Worm (Caenorhabditis elegans) whole organism, L4 larva: ENCODE results near the gene sdc-2.

Experiments
- F26F4.8 ChIP-seq: fragments of 200-800 bp; sonication (Bioruptor generic); conservative IDR thresholded peaks from 2 replicates; pipeline ENCODE4 v1.3.6; 2022; ENCODE audit warnings: missing genetic modification characterization, missing compliant biosample characterization
- R02D3.7 ChIP-seq: fragments of 150-350 bp; sonication (generic microtip); optimal IDR thresholded peaks from 3 replicates; lab custom pipeline; 2014; ENCODE audit warnings: missing biosample characterization, missing genetic modification characterization
- ceh-20 ChIP-seq: fragments of 200-800 bp; sonication (Bioruptor generic); IDR thresholded peaks from 2 replicates; pipeline ENCODE4 v1.3.6; 2022; ENCODE audit warnings: missing genetic modification reagents, missing genetic modification characterization, missing compliant biosample characterization
- dmd-6 ChIP-seq: fragments of 200-800 bp; sonication (Bioruptor generic); IDR thresholded peaks from 2 replicates; pipeline ENCODE4 v1.3.6; 2022; ENCODE audit warnings: missing genetic modification reagents, missing genetic modification characterization, missing compliant biosample characterization
- dmd-8 ChIP-seq: fragments of 200-800 bp; sonication (Bioruptor generic); IDR thresholded peaks from 2 replicates; pipeline ENCODE4 v1.3.6; 2022; ENCODE audit warnings: missing genetic modification characterization, missing compliant biosample characterization
- lin-13 ChIP-seq: fragments of 150-350 bp; optimal IDR thresholded peaks from 2 replicates; lab custom pipeline; 2014; ENCODE audit warnings: missing biosample characterization, missing genetic modification reagents, missing genetic modification characterization
- mdl-1 ChIP-seq, 2 experiments: fragments of 150-350 bp in 1 of 2; sonication (generic microtip) in 1 of 2; optimal IDR thresholded peaks; 2 replicates each; lab custom pipeline; 2014 to 2017; ENCODE audit warnings: missing biosample characterization in 2 of 2, missing genetic modification characterization in 2 of 2
- nhr-28 ChIP-seq: fragments of 150-350 bp; optimal IDR thresholded peaks from 2 replicates; lab custom pipeline; 2014; ENCODE audit warnings: missing biosample characterization, missing genetic modification characterization
- nhr-76 ChIP-seq: fragments of 150-350 bp; optimal IDR thresholded peaks from 2 replicates; lab custom pipeline; 2014; ENCODE audit warnings: missing biosample characterization, missing genetic modification characterization
- tag-97 ChIP-seq: fragments of 200-800 bp; sonication (Bioruptor generic); IDR thresholded peaks from 2 replicates; pipeline ENCODE4 v1.3.6; 2022; ENCODE audit warnings: missing genetic modification characterization, missing compliant biosample characterization
- tra-1 ChIP-seq: fragments of 200-800 bp; sonication (Bioruptor generic); IDR thresholded peaks from 2 replicates; pipeline ENCODE4 v1.3.6; 2022; ENCODE audit warnings: missing genetic modification reagents, missing genetic modification characterization, missing compliant biosample characterization
- unc-62 ChIP-seq, 3 experiments: fragments of 150-350 bp in 1 of 3; sonication (generic microtip); optimal IDR thresholded peaks in 2 of 3; peaks in 1 of 3; 1 replicate in 1 of 3; 2 replicates in 2 of 3; lab custom pipeline; 2014 to 2017; ENCODE audit warnings: missing biosample characterization in 3 of 3, missing genetic modification characterization in 3 of 3, missing genetic modification reagents in 3 of 3, missing genotype in 1 of 3

DNA sequence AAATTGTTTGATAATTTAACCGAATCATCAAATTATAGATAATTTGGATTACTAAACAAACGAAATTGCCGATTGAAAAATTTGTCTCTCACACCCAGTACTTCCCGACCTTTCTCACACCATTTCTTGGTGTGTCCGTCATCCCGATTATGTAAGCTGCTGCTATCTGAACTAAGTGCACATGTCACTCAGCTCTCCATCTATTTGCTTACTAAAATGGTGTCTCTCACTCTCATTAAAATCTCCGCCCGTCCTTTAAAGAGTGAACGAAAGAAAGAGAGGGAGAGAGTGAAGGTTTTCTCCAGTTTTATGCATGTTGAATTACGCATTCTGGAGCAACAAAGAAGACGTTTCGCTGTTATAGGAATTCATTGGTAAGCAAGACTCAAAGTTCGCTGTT, 32.0 kb downstream of the sdc-2 start:
- peak in 1 of 2 experiments; percentile 14 for TF ChIP-seq unc-62 (GFP tag; optimal IDR thresholded peaks at IDR 0.05 in 1 of 2; lab: Kevin White, UChicago)
- no peak for TF ChIP-seq unc-62 (tag; optimal IDR thresholded peaks at IDR 0.05; lab: Kevin White, UChicago)
- no peak for TF ChIP-seq nhr-28 (tag; lab: Kevin White, UChicago)
- no peak for TF ChIP-seq F26F4.8 (GFP tag; lab: Robert Waterston, UW)
- TF ChIP-seq ceh-20 (GFP tag; lab: Robert Waterston, UW) = no peak
- TF ChIP-seq mdl-1 (tag; optimal IDR thresholded peaks at IDR 0.05; lab: Kevin White, UChicago) = no peak
- TF ChIP-seq dmd-6 (GFP tag; lab: Robert Waterston, UW) = peak; percentile 62
- TF ChIP-seq tag-97 (GFP tag; lab: Robert Waterston, UW) = no peak
- TF ChIP-seq tra-1 (GFP tag; lab: Robert Waterston, UW) = no peak
- no peak for TF ChIP-seq R02D3.7
- no peak for TF ChIP-seq nhr-76 (tag; lab: Kevin White, UChicago)
- no peak for TF ChIP-seq lin-13 (GFP tag; lab: Kevin White, UChicago)
- TF ChIP-seq dmd-8 (GFP tag; lab: Robert Waterston, UW) = no peak
